Worm (Caenorhabditis elegans) whole organism, mixed stage, embryonic: ENCODE results near the gene C29F3.3.

Source experiments
- ces-1 ChIP-seq: fragments of 150-350 bp; optimal IDR thresholded peaks from 2 replicates; lab custom pipeline; 2014; ENCODE audit warnings: missing biosample characterization, missing genetic modification reagents, missing genetic modification characterization
- nhr-76 ChIP-seq: sonication (generic microtip); optimal IDR thresholded peaks from 2 replicates; lab custom pipeline; 2017; ENCODE audit warnings: missing biosample characterization, missing genetic modification characterization
- pha-4 ChIP-seq: fragments of 150-350 bp; optimal IDR thresholded peaks from 2 replicates; lab custom pipeline; 2018; ENCODE audit warnings: missing biosample characterization, missing genetic modification reagents, missing genetic modification characterization

ce11 chrV:15388820-15389384 lies 41.7 kb upstream of the C29F3.3 start, which contains the start of gene srh-170:
- TF ChIP-seq pha-4 (no peak), ces-1 (GFP tag; lab: Kevin White, UChicago) (no peak), nhr-76 (no peak)
